Fruit fly (Drosophila melanogaster) whole organism, pupa: ENCODE measurements around the gene CG31370.

Source experiments
- CG10348 ChIP-seq: fragments of 200-800 bp; sonication (Bioruptor generic); IDR thresholded peaks from 2 replicates; pipeline ENCODE4 v1.3.6; 2022; ENCODE audit warnings: missing biosample characterization, missing genetic modification characterization
- CG12605 ChIP-seq: fragments of 200-800 bp; sonication (Bioruptor generic); IDR thresholded peaks from 2 replicates; pipeline ENCODE4 v1.3.6; 2022; ENCODE audit warnings: missing biosample characterization, missing genetic modification characterization
- CG13204 ChIP-seq: fragments of 200-800 bp; sonication (Bioruptor generic); optimal IDR thresholded peaks from 2 replicates; lab custom pipeline; 2018; ENCODE audit warnings: missing biosample characterization, mild to moderate bottlenecking, missing genetic modification characterization, moderate library complexity
- CG14655 ChIP-seq: fragments of 200-800 bp; sonication (Bioruptor generic); optimal IDR thresholded peaks from 3 replicates; lab custom pipeline; 2017; ENCODE audit warnings: mild to moderate bottlenecking, missing biosample characterization, missing genetic modification reagents, missing genetic modification characterization
- CG15710 ChIP-seq: fragments of 200-800 bp; sonication (Bioruptor generic); optimal IDR thresholded peaks from 2 replicates; lab custom pipeline; 2018; ENCODE audit warnings: missing biosample characterization, mild to moderate bottlenecking, missing genetic modification characterization, moderate library complexity
- CG17806 ChIP-seq: fragments of 200-800 bp; sonication (Bioruptor generic); optimal IDR thresholded peaks from 2 replicates; lab custom pipeline; 2018; ENCODE audit warnings: missing biosample characterization, mild to moderate bottlenecking, missing genetic modification characterization, moderate library complexity
- CG32121 ChIP-seq: fragments of 200-800 bp; sonication (Bioruptor generic); IDR thresholded peaks from 2 replicates; pipeline ENCODE4 v1.3.6; 2022; ENCODE audit warnings: missing biosample characterization, missing genetic modification characterization
- CG34367 ChIP-seq: fragments of 200-800 bp; sonication (Bioruptor generic); optimal IDR thresholded peaks from 2 replicates; lab custom pipeline; 2018; ENCODE audit warnings: missing biosample characterization, mild to moderate bottlenecking, missing genetic modification characterization
- CG4496 ChIP-seq: fragments of 200-800 bp; sonication (Bioruptor generic); IDR thresholded peaks from 3 replicates; pipeline ENCODE4 v1.3.6; 2022; ENCODE audit warnings: missing biosample characterization, missing genetic modification characterization
- CG8159 ChIP-seq: fragments of 200-800 bp; sonication (Bioruptor generic); optimal IDR thresholded peaks from 3 replicates; lab custom pipeline; 2018; ENCODE audit warnings: missing biosample characterization, mild to moderate bottlenecking, missing genetic modification characterization, moderate library complexity
- CG8301 ChIP-seq: fragments of 200-800 bp; sonication (Bioruptor generic); optimal IDR thresholded peaks from 2 replicates; lab custom pipeline; 2018; ENCODE audit warnings: missing biosample characterization, mild to moderate bottlenecking, missing genetic modification characterization
- CG9948 ChIP-seq: fragments of 200-800 bp; sonication (Bioruptor generic); optimal IDR thresholded peaks from 2 replicates; lab custom pipeline; 2018; ENCODE audit warnings: missing biosample characterization, mild to moderate bottlenecking, missing genetic modification characterization, moderate library complexity
- D1 ChIP-seq: fragments of 200-800 bp; sonication (Bioruptor generic); optimal IDR thresholded peaks from 2 replicates; lab custom pipeline; 2018; ENCODE audit warnings: missing biosample characterization, mild to moderate bottlenecking, missing genetic modification characterization, moderate library complexity
- EcR ChIP-seq: fragments of 200-800 bp; sonication (Bioruptor generic); optimal IDR thresholded peaks from 3 replicates; lab custom pipeline; 2019; ENCODE audit warnings: missing biosample characterization, missing genetic modification characterization, mild to moderate bottlenecking, moderate library complexity, missing genetic modification reagents
- Ets98B ChIP-seq: fragments of 200-800 bp; sonication (Bioruptor generic); IDR thresholded peaks from 2 replicates; pipeline ENCODE4 v1.3.6; 2022; ENCODE audit warnings: missing biosample characterization, missing genetic modification characterization
- Pif1A ChIP-seq: fragments of 200-800 bp; sonication (Bioruptor generic); optimal IDR thresholded peaks from 3 replicates; lab custom pipeline; 2016; ENCODE audit warnings: missing biosample characterization, missing genetic modification characterization
- Pif1B ChIP-seq: fragments of 200-800 bp; sonication (Bioruptor generic); optimal IDR thresholded peaks from 3 replicates; lab custom pipeline; 2016; ENCODE audit warnings: missing biosample characterization, missing genetic modification characterization
- Snoo ChIP-seq: fragments of 200-800 bp; sonication (Bioruptor generic); optimal IDR thresholded peaks from 3 replicates; lab custom pipeline; 2017; ENCODE audit warnings: missing biosample characterization, mild to moderate bottlenecking, missing genetic modification characterization, inconsistent platforms
- fd96Ca ChIP-seq: fragments of 200-800 bp; sonication (Bioruptor generic); IDR thresholded peaks from 3 replicates; pipeline ENCODE4 v1.3.6; 2022; ENCODE audit warnings: missing biosample characterization, missing genetic modification characterization
- gl ChIP-seq: fragments of 200-800 bp; sonication (Bioruptor generic); optimal IDR thresholded peaks from 2 replicates; lab custom pipeline; 2018; ENCODE audit warnings: missing biosample characterization, mild to moderate bottlenecking, missing genetic modification characterization
- rn ChIP-seq: fragments of 200-800 bp; sonication (Bioruptor generic); IDR thresholded peaks from 2 replicates; pipeline ENCODE4 v1.3.6; 2022; ENCODE audit warnings: missing biosample characterization, missing genetic modification characterization

CG31370 gene

dm6 chr3R:25313771-25314170, 11.5 kb downstream of the CG31370 start, which contains the start of gene CG31087:
TSS of gene CG31087 (minus strand) at chr3R:25313833.
- no peak for TF ChIP-seq Pif1B
- TF ChIP-seq CG8159 (tag; lab: Kevin White, UChicago) = no peak
- TF ChIP-seq fd96Ca (GFP tag; lab: Robert Waterston, UW) = no peak
- TF ChIP-seq CG10348 (GFP tag; lab: Robert Waterston, UW) = no peak
- no peak for TF ChIP-seq CG8301 (tag; lab: Kevin White, UChicago)
- no peak for TF ChIP-seq CG9948 (tag; lab: Kevin White, UChicago)
- no peak for TF ChIP-seq Ets98B (GFP tag; lab: Robert Waterston, UW)
- no peak for TF ChIP-seq Pif1A (GFP tag; lab: Kevin White, UChicago)
- TF ChIP-seq CG32121 (GFP tag; lab: Robert Waterston, UW) = no peak
- TF ChIP-seq rn (GFP tag; lab: Robert Waterston, UW) = no peak
- no peak for TF ChIP-seq CG13204 (GFP tag; lab: Kevin White, UChicago)
- no peak for TF ChIP-seq CG12605 (GFP tag; lab: Robert Waterston, UW)
- TF ChIP-seq CG4496 (GFP tag; lab: Robert Waterston, UW) = no peak
- no peak for TF ChIP-seq CG17806 (tag; lab: Kevin White, UChicago)
- no peak for TF ChIP-seq gl (tag; lab: Kevin White, UChicago)
- no peak for TF ChIP-seq CG15710
- no peak for TF ChIP-seq Snoo (tag; lab: Kevin White, UChicago)
- no peak for TF ChIP-seq CG34367 (tag; lab: Kevin White, UChicago)

- TF ChIP-seq D1 (tag; lab: Kevin White, UChicago) = no peak
- TF ChIP-seq CG8159 (tag; lab: Kevin White, UChicago) = no peak
- TF ChIP-seq gl (tag; lab: Kevin White, UChicago) = no peak
- no peak for TF ChIP-seq rn (GFP tag; lab: Robert Waterston, UW)
- TF ChIP-seq Ets98B (GFP tag; lab: Robert Waterston, UW) = no peak
- TF ChIP-seq Pif1A (GFP tag; lab: Kevin White, UChicago) = no peak
- TF ChIP-seq CG13204 (GFP tag; lab: Kevin White, UChicago) = no peak
- no peak for TF ChIP-seq CG17806 (tag; lab: Kevin White, UChicago)
- no peak for TF ChIP-seq CG32121 (GFP tag; lab: Robert Waterston, UW)
- no peak for TF ChIP-seq EcR
- TF ChIP-seq CG15710 = no peak
- TF ChIP-seq Snoo (tag; lab: Kevin White, UChicago) = no peak
- TF ChIP-seq, all 21 proteins: peak for 0
Observed at dm6 chr3R:25316016-25316415, 13.8 kb downstream of the CG31370 start, which contains the start of gene CG10559. TSS of gene CG10559 (minus strand) at chr3R:25316116.

dm6 chr3R:25318011-25318410, 15.7 kb downstream of the CG31370 start, which contains the start of gene CG10553:
TSS of gene CG10553 (minus strand) at chr3R:25318111.
- TF ChIP-seq Snoo (tag; lab: Kevin White, UChicago) (no peak), CG8301 (tag; lab: Kevin White, UChicago) (no peak)

dm6 chr3R:25320051-25320705, 17.9 kb downstream of the CG31370 start, which contains the start of gene CG10560:
TSS of gene CG10560 (minus strand) at chr3R:25320101.
- TF ChIP-seq rn (GFP tag; lab: Robert Waterston, UW) (no peak), CG13204 (GFP tag; lab: Kevin White, UChicago) (no peak), CG8301 (tag; lab: Kevin White, UChicago) (no peak), EcR (no peak), fd96Ca (GFP tag; lab: Robert Waterston, UW) (no peak), Pif1B (no peak), Snoo (tag; lab: Kevin White, UChicago) (no peak), CG9948 (tag; lab: Kevin White, UChicago) (no peak), CG4496 (GFP tag; lab: Robert Waterston, UW) (no peak), CG32121 (GFP tag; lab: Robert Waterston, UW) (no peak), D1 (tag; lab: Kevin White, UChicago) (no peak), gl (tag; lab: Kevin White, UChicago) (no peak), CG8159 (tag; lab: Kevin White, UChicago) (no peak), CG34367 (tag; lab: Kevin White, UChicago) (no peak), CG15710 (no peak), CG14655 (no peak), CG17806 (tag; lab: Kevin White, UChicago) (no peak), CG12605 (GFP tag; lab: Robert Waterston, UW) (no peak), Ets98B (GFP tag; lab: Robert Waterston, UW) (no peak), Pif1A (GFP tag; lab: Kevin White, UChicago) (no peak)
- TF ChIP-seq, all 21 proteins: peak for 0

- no peak for TF ChIP-seq D1 (tag; lab: Kevin White, UChicago)
- TF ChIP-seq CG8159 (tag; lab: Kevin White, UChicago) = no peak
- TF ChIP-seq CG4496 (GFP tag; lab: Robert Waterston, UW) = no peak
- no peak for TF ChIP-seq CG12605 (GFP tag; lab: Robert Waterston, UW)
- no peak for TF ChIP-seq CG15710
- TF ChIP-seq fd96Ca (GFP tag; lab: Robert Waterston, UW) = no peak
- no peak for TF ChIP-seq gl (tag; lab: Kevin White, UChicago)
- TF ChIP-seq Snoo (tag; lab: Kevin White, UChicago) = no peak
- TF ChIP-seq CG10348 (GFP tag; lab: Robert Waterston, UW) = no peak
- TF ChIP-seq CG32121 (GFP tag; lab: Robert Waterston, UW) = no peak
- TF ChIP-seq CG8301 (tag; lab: Kevin White, UChicago) = no peak
- no peak for TF ChIP-seq Ets98B (GFP tag; lab: Robert Waterston, UW)
- no peak for TF ChIP-seq rn (GFP tag; lab: Robert Waterston, UW)
- no peak for TF ChIP-seq CG17806 (tag; lab: Kevin White, UChicago)
- no peak for TF ChIP-seq EcR
- no peak for TF ChIP-seq CG13204 (GFP tag; lab: Kevin White, UChicago)
- TF ChIP-seq CG9948 (tag; lab: Kevin White, UChicago) = no peak
- TF ChIP-seq CG14655 = no peak
Observed at dm6 chr3R:25320898-25321297, 18.6 kb downstream of the CG31370 start.
